Fruit fly (Drosophila melanogaster) whole organism, adult: ENCODE data around the gene Mdh2.

Experiments
- CG11617 ChIP-seq: fragments of 200-800 bp; sonication (Bioruptor generic); optimal IDR thresholded peaks from 2 replicates; lab custom pipeline; 2017; ENCODE audit warnings: mild to moderate bottlenecking, missing biosample characterization, missing genetic modification reagents, missing genetic modification characterization
- CG12768 ChIP-seq: fragments of 200-800 bp; sonication (Bioruptor generic); optimal IDR thresholded peaks from 2 replicates; lab custom pipeline; 2017; ENCODE audit warnings: missing biosample characterization, missing genetic modification characterization, mild to moderate bottlenecking, moderate library complexity, missing genetic modification reagents
- CG14711 ChIP-seq: fragments of 200-800 bp; sonication (Bioruptor generic); optimal IDR thresholded peaks from 2 replicates; lab custom pipeline; 2018; ENCODE audit warnings: missing biosample characterization, mild to moderate bottlenecking, missing genetic modification characterization, moderate library complexity
- CG1620 ChIP-seq: fragments of 200-800 bp; sonication (Bioruptor generic); optimal IDR thresholded peaks from 2 replicates; lab custom pipeline; 2016; ENCODE audit warnings: missing biosample characterization, missing genetic modification characterization
- CG33017 ChIP-seq: fragments of 200-800 bp; sonication (Bioruptor generic); optimal IDR thresholded peaks from 2 replicates; lab custom pipeline; 2018; ENCODE audit warnings: missing biosample characterization, mild to moderate bottlenecking, missing genetic modification characterization, moderate library complexity
- CG5204 ChIP-seq: fragments of 200-800 bp; sonication (Bioruptor generic); optimal IDR thresholded peaks from 2 replicates; lab custom pipeline; 2016; ENCODE audit warnings: missing biosample characterization, missing genetic modification characterization
- CG7045 ChIP-seq: fragments of 200-800 bp; sonication (Bioruptor generic); optimal IDR thresholded peaks from 2 replicates; lab custom pipeline; 2017; ENCODE audit warnings: missing biosample characterization, mild to moderate bottlenecking, missing genetic modification characterization
- CG7101 ChIP-seq: fragments of 200-800 bp; sonication (Bioruptor generic); optimal IDR thresholded peaks from 2 replicates; lab custom pipeline; 2018; ENCODE audit warnings: missing biosample characterization, mild to moderate bottlenecking, missing genetic modification characterization, moderate library complexity
- Clk ChIP-seq: fragments of 200-800 bp; sonication (Bioruptor generic); optimal IDR thresholded peaks from 2 replicates; lab custom pipeline; 2017; ENCODE audit warnings: missing biosample characterization, missing genetic modification characterization
- Crg-1 ChIP-seq: fragments of 200-800 bp; sonication (Bioruptor generic); optimal IDR thresholded peaks from 2 replicates; lab custom pipeline; 2016; ENCODE audit warnings: missing biosample characterization, missing genetic modification characterization
- Hr96 ChIP-seq: fragments of 200-800 bp; sonication (Bioruptor generic); optimal IDR thresholded peaks from 2 replicates; lab custom pipeline; 2016; ENCODE audit warnings: missing biosample characterization, missing genetic modification characterization
- Mnt ChIP-seq: fragments of 200-800 bp; sonication (Bioruptor generic); optimal IDR thresholded peaks from 2 replicates; lab custom pipeline; 2016; ENCODE audit warnings: missing biosample characterization, mild to moderate bottlenecking, missing genetic modification characterization
- bab1 ChIP-seq: fragments of 200-800 bp; sonication (Bioruptor generic); optimal IDR thresholded peaks from 3 replicates; lab custom pipeline; 2019; ENCODE audit warnings: missing biosample characterization, mild to moderate bottlenecking, missing genetic modification characterization, moderate library complexity
- cic ChIP-seq: fragments of 200-800 bp; sonication (Bioruptor generic); optimal IDR thresholded peaks from 2 replicates; lab custom pipeline; 2017; ENCODE audit warnings: missing biosample characterization, mild to moderate bottlenecking, missing genetic modification characterization, moderate library complexity
- cnc ChIP-seq, 2 experiments: fragments of >200 bp; optimal IDR thresholded peaks; 2 replicates each; lab custom pipeline; 2017
- kay ChIP-seq: fragments of 200-800 bp; sonication (Bioruptor generic); peaks from one replicate; lab custom pipeline; 2016; ENCODE audit warnings: missing biosample characterization, missing genetic modification characterization, borderline replicate concordance
- ovo ChIP-seq: fragments of 200-800 bp; sonication (Bioruptor generic); optimal IDR thresholded peaks from 2 replicates; lab custom pipeline; 2016; ENCODE audit warnings: missing biosample characterization, missing genetic modification characterization
- pad ChIP-seq: fragments of 200-800 bp; sonication (Bioruptor generic); optimal IDR thresholded peaks from 3 replicates; lab custom pipeline; 2017; ENCODE audit warnings: missing biosample characterization, missing genetic modification characterization, mild to moderate bottlenecking, moderate library complexity, missing genetic modification reagents
- tj ChIP-seq: fragments of 200-800 bp; sonication (Bioruptor generic); optimal IDR thresholded peaks from 3 replicates; lab custom pipeline; 2017; ENCODE audit warnings: missing biosample characterization, mild to moderate bottlenecking, missing genetic modification characterization, moderate library complexity
- toe ChIP-seq: fragments of 200-800 bp; sonication (Bioruptor generic); optimal IDR thresholded peaks from 2 replicates; lab custom pipeline; 2016; ENCODE audit warnings: missing biosample characterization, missing genetic modification characterization

Gene Mdh2

dm6 chr3R:18195295-18195694 lies 30.9 kb upstream of the Mdh2 start:
- TF ChIP-seq cnc (optimal IDR thresholded peaks at IDR 0.05; lab: Kevin White, UChicago) = no peak
- no peak for TF ChIP-seq toe (GFP tag; lab: Kevin White, UChicago)
- no peak for TF ChIP-seq CG5204
- TF ChIP-seq cic (GFP tag; lab: Kevin White, UChicago) = no peak
- no peak for TF ChIP-seq Clk (GFP tag; lab: Kevin White, UChicago)
- TF ChIP-seq bab1 = no peak
- no peak for TF ChIP-seq kay (GFP tag; lab: Kevin White, UChicago)
- TF ChIP-seq CG14711 (tag; lab: Kevin White, UChicago) = no peak
- TF ChIP-seq ovo (GFP tag; lab: Kevin White, UChicago) = no peak

- TF ChIP-seq bab1 (no peak), ovo (GFP tag; lab: Kevin White, UChicago) (no peak), kay (GFP tag; lab: Kevin White, UChicago) (no peak), CG7045 (GFP tag; lab: Kevin White, UChicago) (no peak), CG7101 (no peak), pad (GFP tag; lab: Kevin White, UChicago) (no peak), toe (GFP tag; lab: Kevin White, UChicago) (no peak), Clk (GFP tag; lab: Kevin White, UChicago) (no peak), cic (GFP tag; lab: Kevin White, UChicago) (no peak), Mnt (GFP tag; lab: Kevin White, UChicago) (no peak), CG1620 (no peak), CG33017 (tag; lab: Kevin White, UChicago) (no peak), cnc (optimal IDR thresholded peaks at IDR 0.05; lab: Kevin White, UChicago) (no peak), tj (no peak), Hr96 (GFP tag; lab: Kevin White, UChicago) (no peak), CG14711 (tag; lab: Kevin White, UChicago) (no peak), CG11617 (GFP tag; lab: Kevin White, UChicago) (no peak), CG12768 (GFP tag; lab: Kevin White, UChicago) (no peak), Crg-1 (GFP tag; lab: Kevin White, UChicago) (no peak)
Measured at dm6 chr3R:18196622-18196990, 29.6 kb upstream of the Mdh2 start.

dm6 chr3R:18196991-18197801 lies 29.0 kb upstream of the Mdh2 start:
- TF ChIP-seq pad (GFP tag; lab: Kevin White, UChicago) (peak; percentile 32), CG7101 (peak; percentile 46), CG5204 (peak; percentile 68), Crg-1 (GFP tag; lab: Kevin White, UChicago) (no peak), cic (GFP tag; lab: Kevin White, UChicago) (peak; percentile 89), cnc (optimal IDR thresholded peaks at IDR 0.05; lab: Kevin White, UChicago) (no peak), CG33017 (tag; lab: Kevin White, UChicago) (peak; percentile 29), bab1 (peak; percentile 61), Hr96 (GFP tag; lab: Kevin White, UChicago) (peak; percentile 52), Clk (GFP tag; lab: Kevin White, UChicago) (no peak), CG7045 (GFP tag; lab: Kevin White, UChicago) (peak; percentile 45), CG12768 (GFP tag; lab: Kevin White, UChicago) (peak; percentile 7), ovo (GFP tag; lab: Kevin White, UChicago) (peak; percentile 83), CG14711 (tag; lab: Kevin White, UChicago) (peak; percentile 23), toe (GFP tag; lab: Kevin White, UChicago) (peak; percentile 66), CG1620 (no peak), kay (GFP tag; lab: Kevin White, UChicago) (no peak), tj (peak; percentile 71), CG11617 (GFP tag; lab: Kevin White, UChicago) (peak; percentile 76), Mnt (GFP tag; lab: Kevin White, UChicago) (peak; percentile 51)

dm6 chr3R:18197802-18198148 lies 28.4 kb upstream of the Mdh2 start:
- TF ChIP-seq bab1 (no peak), Crg-1 (GFP tag; lab: Kevin White, UChicago) (no peak), kay (GFP tag; lab: Kevin White, UChicago) (no peak), Mnt (GFP tag; lab: Kevin White, UChicago) (no peak), CG14711 (tag; lab: Kevin White, UChicago) (no peak), CG33017 (tag; lab: Kevin White, UChicago) (no peak)

- peak; percentile 56 for TF ChIP-seq tj
- TF ChIP-seq CG33017 (tag; lab: Kevin White, UChicago) = peak; percentile 14
- TF ChIP-seq toe (GFP tag; lab: Kevin White, UChicago) = no peak
- TF ChIP-seq ovo (GFP tag; lab: Kevin White, UChicago) = peak; percentile 46
- TF ChIP-seq cnc (optimal IDR thresholded peaks at IDR 0.05; lab: Kevin White, UChicago) = no peak
- peak; percentile 55 for TF ChIP-seq CG7045 (GFP tag; lab: Kevin White, UChicago)
- no peak for TF ChIP-seq bab1
- no peak for TF ChIP-seq CG5204
- peak; percentile 15 for TF ChIP-seq CG14711 (tag; lab: Kevin White, UChicago)
- TF ChIP-seq CG1620 = peak; percentile 59
- TF ChIP-seq CG11617 (GFP tag; lab: Kevin White, UChicago) = peak; percentile 60
- TF ChIP-seq CG12768 (GFP tag; lab: Kevin White, UChicago) = peak; percentile 73
- TF ChIP-seq cic (GFP tag; lab: Kevin White, UChicago) = peak; percentile 80
- TF ChIP-seq Clk (GFP tag; lab: Kevin White, UChicago) = peak; percentile 25
- peak; percentile 65 for TF ChIP-seq Mnt (GFP tag; lab: Kevin White, UChicago)
- peak; percentile 36 for TF ChIP-seq pad (GFP tag; lab: Kevin White, UChicago)
- TF ChIP-seq Hr96 (GFP tag; lab: Kevin White, UChicago) = peak; percentile 4
- TF ChIP-seq Crg-1 (GFP tag; lab: Kevin White, UChicago) = peak; percentile 34
- TF ChIP-seq kay (GFP tag; lab: Kevin White, UChicago) = no peak
- peak; percentile 64 for TF ChIP-seq CG7101
Measured at dm6 chr3R:18198518-18199118, 27.6 kb upstream of the Mdh2 start.
